Fruit fly (Drosophila melanogaster) whole organism, embryonic: ENCODE measurements around the gene CG14401.

Experiments used
- Bdp1 ChIP-seq: fragments of 200-800 bp; sonication (Bioruptor generic); optimal IDR thresholded peaks from 3 replicates; lab custom pipeline; 2016; ENCODE audit warnings: missing biosample characterization, missing genetic modification characterization
- Bgb ChIP-seq: fragments of 200-800 bp; sonication (Bioruptor generic); IDR thresholded peaks from 2 replicates; pipeline ENCODE4 v1.3.6; 2022; ENCODE audit warnings: missing biosample characterization, missing genetic modification characterization; ENCODE audit not compliant: partially characterized antibody
- CG10431 ChIP-seq: fragments of 200-800 bp; sonication (Bioruptor generic); optimal IDR thresholded peaks from 3 replicates; lab custom pipeline; 2018; ENCODE audit warnings: missing biosample characterization, mild to moderate bottlenecking, missing genetic modification characterization
- CG10543 ChIP-seq: fragments of 200-800 bp; sonication (Bioruptor generic); optimal IDR thresholded peaks from 3 replicates; lab custom pipeline; 2017; ENCODE audit warnings: missing biosample characterization, mild to moderate bottlenecking, missing genetic modification characterization, moderate library complexity
- CG12769 ChIP-seq: fragments of 200-800 bp; sonication (Bioruptor generic); optimal IDR thresholded peaks from 2 replicates; lab custom pipeline; 2019; ENCODE audit warnings: missing biosample characterization, mild to moderate bottlenecking, missing genetic modification characterization, moderate library complexity
- CG13287 ChIP-seq: fragments of 200-800 bp; sonication (Bioruptor generic); IDR thresholded peaks from 2 replicates; pipeline ENCODE4 v1.3.6; 2022; ENCODE audit warnings: missing biosample characterization, missing genetic modification characterization; ENCODE audit not compliant: partially characterized antibody
- CG13775 ChIP-seq: fragments of 200-800 bp; sonication (Bioruptor generic); optimal IDR thresholded peaks from 3 replicates; lab custom pipeline; 2017; ENCODE audit warnings: missing biosample characterization, mild to moderate bottlenecking, missing genetic modification characterization
- CG13894 ChIP-seq: fragments of 200-800 bp; sonication (Bioruptor generic); optimal IDR thresholded peaks from 3 replicates; lab custom pipeline; 2018; ENCODE audit warnings: missing biosample characterization, mild to moderate bottlenecking, missing genetic modification characterization, moderate library complexity
- CG14441 ChIP-seq: fragments of 200-800 bp; sonication (Bioruptor generic); IDR thresholded peaks from 2 replicates; pipeline ENCODE4 v1.3.6; 2022; ENCODE audit warnings: missing biosample characterization, missing genetic modification characterization
- CG15514 ChIP-seq: fragments of 200-800 bp; sonication (Bioruptor generic); optimal IDR thresholded peaks from 3 replicates; lab custom pipeline; 2017; ENCODE audit warnings: missing biosample characterization, missing genetic modification characterization, mild to moderate bottlenecking, moderate library complexity, missing genetic modification reagents
- CG16779 ChIP-seq: fragments of 200-800 bp; sonication (Bioruptor generic); IDR thresholded peaks from 2 replicates; pipeline ENCODE4 v1.3.6; 2022; ENCODE audit warnings: missing biosample characterization, missing genetic modification characterization
- CG18262 ChIP-seq: fragments of 200-800 bp; optimal IDR thresholded peaks from 3 replicates; lab custom pipeline; 2019; ENCODE audit warnings: missing biosample characterization, mild to moderate bottlenecking, missing genetic modification characterization, moderate library complexity
- CG32532 ChIP-seq: fragments of 200-800 bp; sonication (Bioruptor generic); IDR thresholded peaks from 2 replicates; pipeline ENCODE4 v1.3.6; 2022; ENCODE audit warnings: missing biosample characterization, missing genetic modification characterization
- CG3838 ChIP-seq: fragments of 200-800 bp; sonication (Bioruptor generic); optimal IDR thresholded peaks from 3 replicates; lab custom pipeline; 2016; ENCODE audit warnings: missing biosample characterization, missing genetic modification characterization
- CG3995 ChIP-seq: fragments of 200-800 bp; sonication (Bioruptor generic); optimal IDR thresholded peaks from 3 replicates; lab custom pipeline; 2016; ENCODE audit warnings: missing biosample characterization, missing genetic modification characterization
- CG6689 ChIP-seq: fragments of 200-800 bp; sonication (Bioruptor generic); IDR thresholded peaks from 2 replicates; pipeline ENCODE4 v1.3.6; 2022; ENCODE audit warnings: missing biosample characterization, missing genetic modification characterization
- CG8290 ChIP-seq, 3 experiments: fragments of 200-800 bp; sonication (Bioruptor generic); optimal IDR thresholded peaks; 2 replicates each; lab custom pipeline; 2016 to 2019; ENCODE audit warnings: missing biosample characterization in 3 of 3, missing genetic modification characterization in 3 of 3, mild to moderate bottlenecking in 2 of 3, moderate library complexity in 1 of 3
- CG8388 ChIP-seq: fragments of 200-800 bp; sonication (Bioruptor generic); optimal IDR thresholded peaks from 2 replicates; lab custom pipeline; 2019; ENCODE audit warnings: missing biosample characterization, mild to moderate bottlenecking, missing genetic modification characterization, moderate library complexity
- CG9609 ChIP-seq: fragments of 200-800 bp; sonication (Bioruptor generic); optimal IDR thresholded peaks from 3 replicates; lab custom pipeline; 2016; ENCODE audit warnings: missing biosample characterization, missing genetic modification characterization
- Dbx ChIP-seq: fragments of 200-800 bp; sonication (Bioruptor generic); IDR thresholded peaks from 3 replicates; pipeline ENCODE4 v1.3.6; 2022; ENCODE audit warnings: missing biosample characterization, missing genetic modification characterization
- Dfd ChIP-seq, 2 experiments: fragments of >200 bp; optimal IDR thresholded peaks; 2 replicates each; lab custom pipeline; 2017; ENCODE audit warnings: missing biosample characterization in 2 of 2, missing genetic modification characterization in 2 of 2
- Drgx ChIP-seq: fragments of 200-800 bp; sonication (Bioruptor generic); IDR thresholded peaks from 2 replicates; pipeline ENCODE4 v1.3.6; 2022; ENCODE audit warnings: missing biosample characterization, missing genetic modification characterization
- MBD-R2 ChIP-seq: fragments of 200-800 bp; sonication (Bioruptor generic); IDR thresholded peaks from 2 replicates; pipeline ENCODE4 v1.3.6; 2022; ENCODE audit warnings: missing biosample characterization, missing genetic modification characterization
- Med ChIP-seq: fragments of 200-800 bp; sonication (Bioruptor generic); peaks from one replicate; lab custom pipeline; 2016; ENCODE audit warnings: missing biosample characterization, missing genetic modification characterization, mild to moderate bottlenecking, inconsistent platforms, moderate library complexity
- PHDP ChIP-seq: fragments of 200-800 bp; sonication (Bioruptor generic); optimal IDR thresholded peaks from 3 replicates; lab custom pipeline; 2018; ENCODE audit warnings: missing biosample characterization, mild to moderate bottlenecking, missing genetic modification characterization, moderate library complexity
- Spps ChIP-seq: fragments of 200-800 bp; sonication (Bioruptor generic); optimal IDR thresholded peaks from 2 replicates; lab custom pipeline; 2018; ENCODE audit warnings: missing biosample characterization, mild to moderate bottlenecking, missing genetic modification characterization
- chif ChIP-seq, 2 experiments: fragments of 200-800 bp; sonication (Bioruptor generic); optimal IDR thresholded peaks; 3 replicates each; lab custom pipeline; 2016; ENCODE audit warnings: missing biosample characterization in 2 of 2, missing genetic modification characterization in 2 of 2
- chinmo ChIP-seq: fragments of 200-800 bp; sonication (Bioruptor generic); IDR thresholded peaks from 4 replicates; pipeline ENCODE4 v1.3.6; 2022; ENCODE audit warnings: missing biosample characterization, missing genetic modification characterization; ENCODE audit not compliant: partially characterized antibody
- ci ChIP-seq: fragments of 200-800 bp; sonication (Bioruptor generic); IDR thresholded peaks from 3 replicates; pipeline ENCODE4 v1.3.6; 2022; ENCODE audit warnings: missing biosample characterization, missing genetic modification characterization
- cwo ChIP-seq: fragments of 200-800 bp; sonication (Bioruptor generic); optimal IDR thresholded peaks from 3 replicates; lab custom pipeline; 2017; ENCODE audit warnings: missing biosample characterization, missing genetic modification characterization, mild to moderate bottlenecking, moderate library complexity, missing genetic modification reagents
- gsb-n ChIP-seq: fragments of 200-800 bp; sonication (Bioruptor generic); optimal IDR thresholded peaks from 3 replicates; lab custom pipeline; 2018; ENCODE audit warnings: missing biosample characterization, mild to moderate bottlenecking, missing genetic modification characterization
- hkb ChIP-seq, 2 experiments: fragments of 200-800 bp in 1 of 2; fragments of >200 bp in 1 of 2; sonication (Bioruptor generic) in 1 of 2; IDR thresholded peaks in 1 of 2; optimal IDR thresholded peaks in 1 of 2; 2 replicates each; pipeline versions ENCODE4 v1.3.6 to Lab custom; 2017 to 2022; ENCODE audit warnings: missing biosample characterization in 1 of 2, missing genetic modification characterization in 1 of 2
- pan ChIP-seq, 4 experiments: fragments of >200 bp in 3 of 4; fragments of 200-800 bp in 1 of 4; sonication (Bioruptor generic) in 1 of 4; optimal IDR thresholded peaks in 3 of 4; IDR thresholded peaks in 1 of 4; 2 replicates each; pipeline versions ENCODE4 v1.3.6 to Lab custom; 2017 to 2022; ENCODE audit warnings: missing biosample characterization in 2 of 4, missing genetic modification characterization in 2 of 4, mixed read lengths in 1 of 4
- sd ChIP-seq: fragments of 200-800 bp; sonication (Bioruptor generic); optimal IDR thresholded peaks from 3 replicates; lab custom pipeline; 2018; ENCODE audit warnings: missing biosample characterization, mild to moderate bottlenecking, missing genetic modification characterization, moderate library complexity

The CG14401 gene

dm6 chr2L:20869804-20870295 lies at the start of gene CG14401:
Gene CG14401, plus strand, starts transcription at chr2L:20869854.
- TF ChIP-seq hkb (optimal IDR thresholded peaks at IDR 0.05; lab: Kevin White, UChicago) (no peak), hkb (GFP tag; IDR thresholded peaks at IDR 0.05; lab: Robert Waterston, UW) (0 out of 2 replicates have a peak, but pooled peaks have one; percentile 25), ci (GFP tag; lab: Robert Waterston, UW) (no peak), CG8290 (GFP tag; optimal IDR thresholded peaks at IDR 0.05; lab: Kevin White, UChicago) (no peak), CG8290 (tag; optimal IDR thresholded peaks at IDR 0.05; lab: Kevin White, UChicago) (peak in 1 of 2 experiments; percentile 44), CG3838 (no peak), pan (optimal IDR thresholded peaks at IDR 0.05; lab: Kevin White, UChicago) (no peak), pan (GFP tag; optimal IDR thresholded peaks at IDR 0.05 in 1 of 2, IDR thresholded peaks at IDR 0.05 in 1 of 2) (peak in 1 of 2 experiments; percentile 25), CG10543 (GFP tag; lab: Kevin White, UChicago) (peak; percentile 72), CG32532 (GFP tag; lab: Robert Waterston, UW) (0 out of 2 replicates have a peak, but pooled peaks have one; percentile 14), chinmo (GFP tag; lab: Robert Waterston, UW) (0 out of 4 replicates have a peak, but pooled peaks have one; percentile 64), MBD-R2 (GFP tag; lab: Robert Waterston, UW) (peak; percentile 20; the same call in 1 of the 2 replicates), CG15514 (GFP tag; lab: Kevin White, UChicago) (no peak), Dfd (GFP tag; optimal IDR thresholded peaks at IDR 0.05; lab: Kevin White, UChicago) (no peak), CG16779 (GFP tag; lab: Robert Waterston, UW) (0 out of 2 replicates have a peak, but pooled peaks have one; percentile 55), CG13894 (tag; lab: Kevin White, UChicago) (peak; percentile 94), Dbx (GFP tag; lab: Robert Waterston, UW) (0 out of 3 replicates have a peak, but pooled peaks have one; percentile 42), cwo (GFP tag; lab: Kevin White, UChicago) (peak; percentile 41), sd (tag; lab: Kevin White, UChicago) (peak; percentile 64), Drgx (GFP tag; lab: Robert Waterston, UW) (peak; percentile 39; the same call in 1 of the 2 replicates), Bgb (GFP tag; lab: Robert Waterston, UW) (peak; percentile 26; the same call in 1 of the 2 replicates), CG9609 (GFP tag; lab: Kevin White, UChicago) (no peak), CG14441 (0 out of 2 replicates have a peak, but pooled peaks have one; percentile 25), Bdp1 (GFP tag; lab: Kevin White, UChicago) (no peak), Med (GFP tag; lab: Kevin White, UChicago) (peak; percentile 66), PHDP (no peak), CG12769 (peak; percentile 16), CG18262 (tag; lab: Kevin White, UChicago) (no peak)

DNA sequence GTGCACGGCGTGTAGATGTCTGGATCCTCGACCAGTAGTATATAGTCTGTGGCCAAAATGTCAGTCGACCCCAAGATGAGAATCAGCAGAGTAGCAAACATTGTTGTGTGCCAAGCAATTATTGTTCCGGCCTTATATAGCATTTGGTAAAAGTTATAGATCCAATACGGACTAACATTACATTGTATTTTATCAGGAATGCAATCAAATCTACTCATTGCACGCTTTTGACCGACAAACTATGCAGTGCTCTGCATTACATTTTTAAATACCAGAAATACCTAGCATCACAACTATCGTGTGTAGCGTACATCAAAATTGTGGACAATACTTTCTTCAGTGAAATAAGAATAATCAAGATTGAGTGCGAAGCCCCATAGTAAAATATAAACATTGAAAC lies 48.9 kb upstream of the CG14401 start, which contains the start of gene CheB38c:
Gene CheB38c (minus strand): TSS at position 101 of the 400 bp plus-strand sequence.
- no peak for TF ChIP-seq CG10431 (GFP tag; lab: Kevin White, UChicago)
- TF ChIP-seq CG6689 (GFP tag; lab: Robert Waterston, UW), result no peak
- no peak for TF ChIP-seq CG13287 (GFP tag; lab: Robert Waterston, UW)
- no peak for TF ChIP-seq CG13775 (GFP tag; lab: Kevin White, UChicago)
- TF ChIP-seq CG8388 (GFP tag; lab: Kevin White, UChicago), result no peak
- TF ChIP-seq Drgx (GFP tag; lab: Robert Waterston, UW), result no peak
- TF ChIP-seq gsb-n (tag; lab: Kevin White, UChicago), result no peak
- TF ChIP-seq Spps (tag; lab: Kevin White, UChicago), result no peak
- TF ChIP-seq chif (GFP tag; optimal IDR thresholded peaks at IDR 0.05; lab: Kevin White, UChicago), result no peak
- TF ChIP-seq CG3995 (GFP tag; lab: Kevin White, UChicago), result no peak
- TF ChIP-seq, all 482 proteins: peak for 0
